Worm (Caenorhabditis elegans): Measurements from ENCODE around the gene bpnt-1.
A peak's percentile ranks its signal among the peaks of the same experiment; 100 is the strongest.

The bpnt-1 gene

ce11 chrII:4394438-4394837 lies 25.6 kb upstream of the bpnt-1 start:
- TF ChIP-seq ceh-9 (tag; optimal IDR thresholded peaks at IDR 0.05) (no peak), pqm-1 (tag; optimal IDR thresholded peaks at IDR 0.05) (no peak), ceh-28 (tag; optimal IDR thresholded peaks at IDR 0.05) (no peak), ztf-11 (tag; optimal IDR thresholded peaks at IDR 0.05) (no peak)

- TF ChIP-seq hmg-11 (tag; optimal IDR thresholded peaks at IDR 0.05) (no peak), elt-1 (tag; optimal IDR thresholded peaks at IDR 0.05) (no peak), ceh-82 (tag; optimal IDR thresholded peaks at IDR 0.05) (no peak), pqm-1 (tag; optimal IDR thresholded peaks at IDR 0.05) (no peak), aly-2 (tag; optimal IDR thresholded peaks at IDR 0.05) (no peak), nhr-12 (tag; optimal IDR thresholded peaks at IDR 0.05) (no peak), tbx-2 (tag; optimal IDR thresholded peaks at IDR 0.05) (no peak), fos-1 (tag; optimal IDR thresholded peaks at IDR 0.05) (no peak)
These were observed 14.7 kb upstream of the bpnt-1 start, which contains the start of gene ZK430.5 for ce11 chrII:4405358-4405757. ZK430.5 (plus strand) TSS chrII:4405658.

DNA sequence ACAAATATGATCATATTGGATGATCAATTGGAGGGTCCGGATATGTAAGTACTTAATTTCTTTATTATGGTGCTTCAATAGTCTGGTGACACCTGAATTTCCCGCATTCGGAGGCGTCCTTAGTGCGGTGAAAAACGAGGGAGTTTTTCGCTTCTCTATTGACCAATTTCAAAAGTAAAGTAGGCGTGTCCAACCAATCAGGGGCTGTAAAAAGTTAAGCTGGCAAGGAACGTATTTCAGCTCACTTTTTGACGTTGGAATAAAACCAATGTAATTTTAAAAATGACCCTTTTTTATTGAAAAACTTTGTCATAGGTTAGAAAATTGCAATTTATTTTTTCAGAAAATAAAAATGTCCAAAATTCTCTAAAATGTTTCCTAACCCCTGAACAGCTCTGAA lies 10.4 kb upstream of the bpnt-1 start:
- peak; percentile 90 for TF ChIP-seq nfya-1 (tag; optimal IDR thresholded peaks at IDR 0.05; ENCODE audit: insufficient read depth)
- no peak for TF ChIP-seq nhr-28 (tag; optimal IDR thresholded peaks at IDR 0.05)

DNA sequence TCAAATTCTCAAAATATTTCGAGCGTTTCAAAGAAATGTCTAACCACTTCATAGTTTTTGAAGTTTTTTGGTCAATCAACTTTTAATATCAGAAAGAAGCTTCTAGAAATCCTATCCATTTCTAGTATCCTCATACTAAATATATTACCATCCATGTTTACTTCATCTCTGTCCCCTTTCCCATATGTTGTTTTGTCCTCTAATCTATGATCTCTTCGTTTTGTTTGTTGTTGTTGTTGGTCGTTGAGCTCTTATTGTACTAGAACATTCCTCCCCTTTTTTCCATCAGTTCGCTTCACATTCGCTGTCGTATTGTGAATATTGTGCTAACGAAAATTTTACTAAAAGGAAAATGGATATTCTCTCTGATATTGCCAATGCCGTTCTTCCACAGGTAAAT lies 2.7 kb upstream of the bpnt-1 start, which contains the start of gene sod-5:
Gene sod-5, plus strand, starts transcription at position 301 of the 400 bp plus-strand sequence.
- TF ChIP-seq jun-1 (tag; optimal IDR thresholded peaks at IDR 0.05) (no peak), snpc-4 (tag; optimal IDR thresholded peaks at IDR 0.05) (no peak), fos-1 (tag; optimal IDR thresholded peaks at IDR 0.05) (no peak), unc-39 (tag; optimal IDR thresholded peaks at IDR 0.05) (no peak), nhr-67 (tag; optimal IDR thresholded peaks at IDR 0.05) (no peak), R02D3.7 (tag; optimal IDR thresholded peaks at IDR 0.05) (no peak), mdl-1 (tag; optimal IDR thresholded peaks at IDR 0.05) (no peak), tbx-2 (tag; optimal IDR thresholded peaks at IDR 0.05) (no peak), elt-1 (tag; optimal IDR thresholded peaks at IDR 0.05) (no peak), pha-4 (tag; optimal IDR thresholded peaks at IDR 0.05) (no peak), hmg-11 (tag; optimal IDR thresholded peaks at IDR 0.05) (no peak), ztf-4 (tag; optimal IDR thresholded peaks at IDR 0.05) (no peak), nhr-43 (tag; optimal IDR thresholded peaks at IDR 0.05; ENCODE audit: poor library complexity, severe bottlenecking) (no peak), nfya-1 (tag; optimal IDR thresholded peaks at IDR 0.05; ENCODE audit: insufficient read depth) (no peak), nhr-25 (tag; optimal IDR thresholded peaks at IDR 0.05) (no peak), eor-1 (tag; optimal IDR thresholded peaks at IDR 0.05) (no peak), lin-39 (tag; optimal IDR thresholded peaks at IDR 0.05) (no peak), daf-12 (tag; optimal IDR thresholded peaks at IDR 0.05) (no peak)

- TF ChIP-seq nhr-28 (tag; optimal IDR thresholded peaks at IDR 0.05) (no peak), R02D3.7 (tag; optimal IDR thresholded peaks at IDR 0.05) (no peak)
These were observed 4.8 kb downstream of the bpnt-1 start, which contains the start of the genes dcaf-13 and toe-1 for ce11 chrII:4424807-4425206. dcaf-13 (minus strand) TSS chrII:4424902. toe-1 (plus strand) TSS chrII:4425167.

- TF ChIP-seq nhr-23 (tag; optimal IDR thresholded peaks at IDR 0.05) = no peak
- TF ChIP-seq fkh-10 (GFP tag; optimal IDR thresholded peaks at IDR 0.05) = no peak
- no peak for TF ChIP-seq sea-2 (GFP tag; optimal IDR thresholded peaks at IDR 0.05)
- no peak for TF ChIP-seq nhr-11 (tag; optimal IDR thresholded peaks at IDR 0.05)
- TF ChIP-seq skn-1 (tag; optimal IDR thresholded peaks at IDR 0.05) = no peak
- TF ChIP-seq nhr-43 (tag; optimal IDR thresholded peaks at IDR 0.05; ENCODE audit: poor library complexity, severe bottlenecking) = no peak
- no peak for TF ChIP-seq ceh-82 (tag; optimal IDR thresholded peaks at IDR 0.05)
- no peak for TF ChIP-seq lin-39 (tag; optimal IDR thresholded peaks at IDR 0.05)
- TF ChIP-seq nhr-67 (tag; optimal IDR thresholded peaks at IDR 0.05) = no peak
- no peak for TF ChIP-seq snpc-4 (tag; optimal IDR thresholded peaks at IDR 0.05)
- no peak for TF ChIP-seq nhr-76 (tag; optimal IDR thresholded peaks at IDR 0.05)
These were observed 8.1 kb downstream of the bpnt-1 start for ce11 chrII:4428121-4428520.

Data from whole organism, L3 larva.